Worm (Caenorhabditis elegans) whole organism, mixed stage, embryonic: Measurements from ENCODE around the gene Y53G8AR.5.

Experiments used
- elt-1 ChIP-seq: sonication (generic microtip); optimal IDR thresholded peaks from 2 replicates; lab custom pipeline; 2017; ENCODE audit warnings: missing genetic modification characterization, mild to moderate bottlenecking, missing compliant biosample characterization, antibody characterized with exemption, moderate library complexity, borderline replicate concordance; ENCODE audit not compliant: insufficient read depth
- unc-39 ChIP-seq: fragments of 150-350 bp; optimal IDR thresholded peaks from 2 replicates; lab custom pipeline; 2014; ENCODE audit warnings: missing biosample characterization, missing genetic modification characterization
- ztf-11 ChIP-seq: fragments of 150-350 bp; optimal IDR thresholded peaks from 2 replicates; lab custom pipeline; 2014; ENCODE audit warnings: missing biosample characterization, missing genetic modification characterization

ce11 chrIII:3339317-3340016 is 42.2 kb downstream of the Y53G8AR.5 start:
- TF ChIP-seq elt-1 = no peak
- no peak for TF ChIP-seq unc-39 (tag; lab: Kevin White, UChicago)
- TF ChIP-seq ztf-11 (tag; lab: Kevin White, UChicago) = no peak
